Worm (Caenorhabditis elegans): ENCODE data around the gene dvc-1.

Gene dvc-1

ce11 chrV:11239187-11239725 lies at the start of gene dvc-1, which contains the start of gene ima-1:
Gene dvc-1 (minus strand): TSS chrV:11239331.
Gene ima-1 (plus strand): TSS chrV:11239675.
- TF ChIP-seq ceh-34 (tag; optimal IDR thresholded peaks at IDR 0.05) (peak; percentile 87), fkh-6 (tag; optimal IDR thresholded peaks at IDR 0.05) (peak; percentile 79), che-1 (tag; optimal IDR thresholded peaks at IDR 0.05) (peak; percentile 59), hlh-15 (tag; optimal IDR thresholded peaks at IDR 0.05) (peak; percentile 70), ttx-3 (tag; optimal IDR thresholded peaks at IDR 0.05) (peak; percentile 75), K09A11.1 (tag; optimal IDR thresholded peaks at IDR 0.05; ENCODE audit: insufficient read depth) (peak; percentile 72), F13H6.1 (tag; optimal IDR thresholded peaks at IDR 0.05) (peak; percentile 76), ahr-1 (tag; optimal IDR thresholded peaks at IDR 0.05) (peak; percentile 76), hlh-13 (GFP tag; optimal IDR thresholded peaks at IDR 0.05) (peak; percentile 40), ceh-24 (tag; optimal IDR thresholded peaks at IDR 0.05) (peak; percentile 26), fkh-10 (GFP tag; optimal IDR thresholded peaks at IDR 0.05) (no peak), mec-3 (tag; optimal IDR thresholded peaks at IDR 0.05; ENCODE audit: borderline replicate concordance) (no peak), pha-2 (tag; optimal IDR thresholded peaks at IDR 0.05) (no peak), npax-4 (tag; optimal IDR thresholded peaks at IDR 0.05) (peak; percentile 41), gmeb-2 (tag; optimal IDR thresholded peaks at IDR 0.05) (peak; percentile 63), T23F11.4 (GFP tag; optimal IDR thresholded peaks at IDR 0.05) (peak; percentile 22), sox-4 (tag; optimal IDR thresholded peaks at IDR 0.05) (peak; percentile 65), pros-1 (tag; optimal IDR thresholded peaks at IDR 0.05) (no peak), ztf-16 (tag; optimal IDR thresholded peaks at IDR 0.05) (peak; percentile 82), ceh-45 (GFP tag; IDR thresholded peaks at IDR 0.05) (0 out of 2 replicates have a peak, but pooled peaks have one; percentile 51), rnt-1 (tag; optimal IDR thresholded peaks at IDR 0.05) (peak; percentile 76), nhr-232 (tag; optimal IDR thresholded peaks at IDR 0.05) (peak; percentile 66), ceh-9 (tag; optimal IDR thresholded peaks at IDR 0.05) (no peak), unc-3 (GFP tag; conservative IDR thresholded peaks at IDR 0.05) (peak; percentile 55; the same call in 1 of the 2 replicates), unc-3 (tag; optimal IDR thresholded peaks at IDR 0.05) (peak; percentile 68), elt-4 (tag; optimal IDR thresholded peaks at IDR 0.05) (no peak), madf-2 (tag; optimal IDR thresholded peaks at IDR 0.05) (peak; percentile 38), ceh-48 (tag; optimal IDR thresholded peaks at IDR 0.05) (peak; percentile 27), eyg-1 (tag; optimal IDR thresholded peaks at IDR 0.05) (peak; percentile 4), unc-55 (GFP tag; optimal IDR thresholded peaks at IDR 0.05) (no peak), nhr-11 (tag; optimal IDR thresholded peaks at IDR 0.05) (no peak), pat-9 (tag; optimal IDR thresholded peaks at IDR 0.05) (peak; percentile 71), ets-4 (tag; optimal IDR thresholded peaks at IDR 0.05) (peak; percentile 23), ceh-30 (tag; optimal IDR thresholded peaks at IDR 0.05) (no peak), ceh-22 (tag; optimal IDR thresholded peaks at IDR 0.05) (no peak), fax-1 (tag; optimal IDR thresholded peaks at IDR 0.05) (peak; percentile 66), sdc-2 (tag; optimal IDR thresholded peaks at IDR 0.05) (peak; percentile 53), ama-1 (optimal IDR thresholded peaks at IDR 0.05) (no peak), ceh-14 (tag; optimal IDR thresholded peaks at IDR 0.05) (peak; percentile 85), ref-2 (tag; optimal IDR thresholded peaks at IDR 0.05) (peak; percentile 65), dve-1 (tag; optimal IDR thresholded peaks at IDR 0.05) (peak; percentile 41), hlh-6 (tag; optimal IDR thresholded peaks at IDR 0.05) (peak; percentile 81), unc-42 (tag; optimal IDR thresholded peaks at IDR 0.05) (peak; percentile 28), pag-3 (tag; optimal IDR thresholded peaks at IDR 0.05; ENCODE audit: borderline replicate concordance) (no peak), ceh-19 (GFP tag; optimal IDR thresholded peaks at IDR 0.05) (peak; percentile 66), C08G9.2 (tag; optimal IDR thresholded peaks at IDR 0.05) (peak; percentile 69), tbx-2 (tag; optimal IDR thresholded peaks at IDR 0.05) (peak; percentile 77), hlh-8 (tag; optimal IDR thresholded peaks at IDR 0.05) (peak; percentile 48), ceh-6 (GFP tag; optimal IDR thresholded peaks at IDR 0.05) (peak; percentile 65), lin-11 (tag; optimal IDR thresholded peaks at IDR 0.05) (peak; percentile 17), ceh-31 (tag; optimal IDR thresholded peaks at IDR 0.05) (peak; percentile 82), Y22D7AL.16 (tag; optimal IDR thresholded peaks at IDR 0.05) (peak; percentile 45), pax-1 (tag; optimal IDR thresholded peaks at IDR 0.05) (peak; percentile 25)
